Fruit fly (Drosophila melanogaster) whole organism, wandering third instar larva: ENCODE results near the gene CG31347.

Experiments
- CrebA ChIP-seq: fragments of 200-800 bp; sonication (Bioruptor generic); optimal IDR thresholded peaks from 2 replicates; lab custom pipeline; 2016; ENCODE audit warnings: missing biosample characterization, mild to moderate bottlenecking, missing genetic modification characterization, borderline replicate concordance
- Dfd ChIP-seq: fragments of >200 bp; optimal IDR thresholded peaks from 2 replicates; lab custom pipeline; 2017; ENCODE audit warnings: missing biosample characterization, missing genetic modification characterization
- Dif ChIP-seq: fragments of 200-275, 200-300 bp; sonication (Bioruptor generic); optimal IDR thresholded peaks from 2 replicates; lab custom pipeline; 2018; ENCODE audit warnings: missing biosample characterization, missing genetic modification characterization; ENCODE audit not compliant: partially characterized antibody
- GATAd ChIP-seq: sonication (Bioruptor generic); optimal IDR thresholded peaks from 2 replicates; lab custom pipeline; 2016; ENCODE audit warnings: missing biosample characterization, missing genetic modification characterization
- HLH106 ChIP-seq: fragments of 200-800 bp; optimal IDR thresholded peaks from 3 replicates; lab custom pipeline; 2019; ENCODE audit warnings: missing biosample characterization, mild to moderate bottlenecking, missing genetic modification characterization, moderate library complexity
- Hnf4 ChIP-seq: fragments of 200-800 bp; sonication (Bioruptor generic); optimal IDR thresholded peaks from 2 replicates; lab custom pipeline; 2016; ENCODE audit warnings: missing biosample characterization, mild to moderate bottlenecking, missing genetic modification characterization
- Hr78 ChIP-seq: fragments of >200 bp; optimal IDR thresholded peaks from 2 replicates; lab custom pipeline; 2017; ENCODE audit warnings: missing biosample characterization, missing genetic modification characterization
- Hr83 ChIP-seq: fragments of 200-300 bp; sonication (Bioruptor generic); optimal IDR thresholded peaks from 2 replicates; lab custom pipeline; 2016; ENCODE audit warnings: missing biosample characterization, mild to moderate bottlenecking, missing genetic modification characterization, moderate library complexity; ENCODE audit not compliant: poor library complexity, severe bottlenecking
- Myc ChIP-seq: fragments of >200 bp; optimal IDR thresholded peaks from 2 replicates; lab custom pipeline; 2017
- Rel ChIP-seq, 2 experiments: fragments of 200-800 bp; sonication (Bioruptor generic) in 1 of 2; optimal IDR thresholded peaks; 2 replicates in 1 of 2; 3 replicates in 1 of 2; lab custom pipeline; 2016 to 2019; ENCODE audit warnings: mild to moderate bottlenecking in 2 of 2, missing biosample characterization in 2 of 2, missing genetic modification characterization in 2 of 2, moderate library complexity in 1 of 2
- Sp1 ChIP-seq: fragments of 200-800 bp; sonication (Bioruptor generic); optimal IDR thresholded peaks from 3 replicates; lab custom pipeline; 2019; ENCODE audit warnings: missing biosample characterization, mild to moderate bottlenecking, missing genetic modification characterization, moderate library complexity
- Vsx2 ChIP-seq: fragments of 200-300, 225-300 bp; sonication (Bioruptor generic); optimal IDR thresholded peaks from 2 replicates; lab custom pipeline; 2018; ENCODE audit warnings: missing biosample characterization, missing genetic modification characterization; ENCODE audit not compliant: partially characterized antibody
- brk ChIP-seq: fragments of 200-800 bp; sonication (Bioruptor generic); optimal IDR thresholded peaks from 2 replicates; lab custom pipeline; 2016; ENCODE audit warnings: missing biosample characterization, mild to moderate bottlenecking, missing genetic modification characterization
- dl ChIP-seq, 2 experiments: fragments of 175-275, 200-275 bp in 1 of 2; fragments of 200-275 bp in 1 of 2; sonication (Bioruptor generic); optimal IDR thresholded peaks; lab custom pipeline; 2018; ENCODE audit warnings: mild to moderate bottlenecking in 2 of 2, missing biosample characterization in 2 of 2, missing genetic modification characterization in 2 of 2, moderate library complexity in 2 of 2; ENCODE audit not compliant: partially characterized antibody in 2 of 2, insufficient read depth in 1 of 2
- dmrt93B ChIP-seq: fragments of 200-800 bp; sonication (Bioruptor generic); optimal IDR thresholded peaks from 2 replicates; lab custom pipeline; 2018; ENCODE audit warnings: missing biosample characterization, mild to moderate bottlenecking, missing genetic modification characterization
- dsf ChIP-seq: sonication (Bioruptor generic); optimal IDR thresholded peaks from 2 replicates; lab custom pipeline; 2016; ENCODE audit warnings: missing biosample characterization, missing genetic modification characterization, borderline replicate concordance
- fru ChIP-seq: fragments of 200-800 bp; sonication (Bioruptor generic); optimal IDR thresholded peaks from 3 replicates; lab custom pipeline; 2016; ENCODE audit warnings: missing biosample characterization, mild to moderate bottlenecking, missing genetic modification characterization
- jim ChIP-seq: fragments of 175-275, 200-325 bp; sonication (Bioruptor generic); optimal IDR thresholded peaks from 2 replicates; lab custom pipeline; 2016; ENCODE audit warnings: missing biosample characterization, mild to moderate bottlenecking, missing genetic modification characterization
- psq ChIP-seq: fragments of 200-800 bp; sonication (Bioruptor generic); optimal IDR thresholded peaks from 3 replicates; lab custom pipeline; 2017; ENCODE audit warnings: missing biosample characterization, mild to moderate bottlenecking, missing genetic modification characterization, moderate library complexity
- rgr ChIP-seq: fragments of 200-800 bp; sonication (Bioruptor generic); optimal IDR thresholded peaks from 3 replicates; lab custom pipeline; 2016; ENCODE audit warnings: missing biosample characterization, mild to moderate bottlenecking, missing genetic modification characterization
- sage ChIP-seq: fragments of 200-800 bp; sonication (Bioruptor generic); optimal IDR thresholded peaks from 2 replicates; lab custom pipeline; 2016; ENCODE audit warnings: missing biosample characterization, mild to moderate bottlenecking, missing genetic modification characterization
- sv ChIP-seq: fragments of 200-800 bp; sonication (Bioruptor generic); optimal IDR thresholded peaks from 3 replicates; lab custom pipeline; 2016; ENCODE audit warnings: missing biosample characterization, missing genetic modification characterization
- usp ChIP-seq: fragments of >200 bp; optimal IDR thresholded peaks from 2 replicates; lab custom pipeline; 2017; ENCODE audit warnings: missing biosample characterization, missing genetic modification characterization

The CG31347 gene

DNA sequence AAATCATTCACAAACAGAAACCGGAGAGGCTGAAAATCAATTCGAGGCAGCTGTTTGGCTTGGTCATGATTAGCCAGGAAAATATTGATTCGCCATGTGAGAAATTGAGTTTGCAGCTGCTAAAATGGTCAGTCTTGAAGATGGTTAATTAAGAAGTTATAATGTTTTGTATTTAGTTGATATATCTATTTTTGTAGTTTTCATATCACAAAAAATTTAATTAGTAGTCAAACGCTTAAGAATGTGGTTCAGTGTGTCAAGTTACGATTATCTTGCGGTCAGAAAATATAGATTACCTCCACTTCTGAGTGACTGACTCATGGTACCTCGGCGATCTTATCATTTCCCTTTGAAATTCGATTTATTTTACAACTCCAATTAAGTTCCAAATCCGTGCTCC lies 45.5 kb downstream of the CG31347 start:
- TF ChIP-seq dl (GFP tag; optimal IDR thresholded peaks at IDR 0.05; lab: Kevin White, UChicago; ENCODE audit: insufficient read depth in 1 of 2, partially characterized antibody in 2 of 2): no peak
- TF ChIP-seq Dfd (GFP tag; lab: Kevin White, UChicago): no peak
- TF ChIP-seq Hr83: no peak
- no peak for TF ChIP-seq Sp1 (GFP tag; lab: Kevin White, UChicago)
- TF ChIP-seq CrebA (GFP tag; lab: Kevin White, UChicago): no peak
- TF ChIP-seq sv (GFP tag; lab: Kevin White, UChicago): no peak

DNA sequence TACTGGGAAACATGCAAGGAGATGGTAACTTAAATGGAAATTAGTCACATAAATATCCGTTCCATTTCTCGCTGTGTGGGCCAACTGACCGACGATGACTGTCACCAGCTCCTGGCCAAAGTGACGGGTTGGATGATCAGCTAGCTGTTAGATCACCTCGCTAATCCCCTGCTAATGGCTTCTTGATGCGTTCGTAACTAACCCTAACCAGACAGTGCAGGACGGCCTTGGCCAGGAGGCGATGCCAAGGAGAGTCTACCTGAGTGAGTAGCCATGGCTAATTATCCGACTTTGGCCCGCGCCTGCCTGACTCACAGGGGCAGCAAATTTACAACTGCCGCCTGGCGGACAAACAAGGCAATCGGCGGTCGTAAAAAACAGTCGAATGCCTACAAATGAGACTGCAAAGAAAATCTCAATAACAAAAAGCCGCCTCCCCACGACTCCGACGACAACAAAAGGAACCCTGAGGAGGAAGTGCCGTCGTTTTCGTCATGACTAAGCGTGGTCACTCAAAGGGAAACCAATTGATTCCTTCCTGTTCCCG lies 46.6 kb downstream of the CG31347 start:
- no peak for TF ChIP-seq Dif (GFP tag; lab: Kevin White, UChicago)
- TF ChIP-seq Vsx2: no peak
- no peak for TF ChIP-seq HLH106 (tag; lab: Kevin White, UChicago)
- TF ChIP-seq psq: no peak
- no peak for TF ChIP-seq usp
- no peak for TF ChIP-seq CrebA (GFP tag; lab: Kevin White, UChicago)
- no peak for TF ChIP-seq Hnf4 (GFP tag; lab: Kevin White, UChicago)
- TF ChIP-seq Myc (lab: Kevin White, UChicago): no peak
- TF ChIP-seq brk (GFP tag; lab: Kevin White, UChicago): no peak
- no peak for TF ChIP-seq dmrt93B (GFP tag; lab: Kevin White, UChicago)
- no peak for TF ChIP-seq dl (GFP tag; optimal IDR thresholded peaks at IDR 0.05; lab: Kevin White, UChicago; ENCODE audit: insufficient read depth in 1 of 2, partially characterized antibody in 2 of 2)
- TF ChIP-seq jim (GFP tag; lab: Kevin White, UChicago): no peak
- TF ChIP-seq GATAd (GFP tag; lab: Kevin White, UChicago): no peak
- TF ChIP-seq rgr (GFP tag; lab: Kevin White, UChicago): no peak
- no peak for TF ChIP-seq dsf (GFP tag; lab: Kevin White, UChicago)
- TF ChIP-seq fru: no peak
- TF ChIP-seq sage (GFP tag; lab: Kevin White, UChicago): no peak
- TF ChIP-seq Sp1 (GFP tag; lab: Kevin White, UChicago): no peak
- TF ChIP-seq Rel (GFP tag; optimal IDR thresholded peaks at IDR 0.05; lab: Kevin White, UChicago): no peak
- no peak for TF ChIP-seq Rel (tag; optimal IDR thresholded peaks at IDR 0.05; lab: Kevin White, UChicago)
- no peak for TF ChIP-seq Hr83

DNA sequence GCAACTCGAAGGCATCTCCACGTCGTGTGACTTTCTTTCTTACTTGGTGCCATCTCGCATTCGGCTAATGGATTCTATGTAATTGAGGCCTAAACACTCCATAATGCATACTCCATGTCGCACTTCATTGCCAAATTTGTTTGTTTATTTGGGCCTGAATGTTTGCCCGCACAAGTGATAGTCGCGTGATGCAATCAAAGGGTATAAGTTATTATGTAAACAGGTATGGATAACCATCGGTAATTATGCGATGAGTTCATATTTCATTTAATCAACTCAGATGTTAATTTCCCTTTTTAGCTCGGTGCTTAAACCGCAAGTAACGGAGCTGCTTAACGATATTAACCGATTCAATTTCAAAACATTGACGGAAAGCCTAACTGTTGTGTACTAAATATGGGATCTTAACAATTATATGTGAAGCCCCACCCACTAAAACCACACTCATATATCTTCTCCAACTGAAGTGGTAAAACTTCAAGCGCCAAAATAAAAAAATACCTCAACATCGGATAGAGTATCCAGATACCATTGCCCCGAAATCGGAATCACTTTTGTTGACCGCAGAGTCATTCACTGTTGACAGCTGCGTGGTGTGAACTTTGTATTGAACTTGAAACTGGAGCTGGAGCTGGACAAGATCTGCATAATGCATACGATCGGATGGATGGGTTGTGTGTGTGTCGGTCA lies 47.6 kb downstream of the CG31347 start:
- TF ChIP-seq rgr (GFP tag; lab: Kevin White, UChicago): no peak
- peak; percentile 15 for TF ChIP-seq HLH106 (tag; lab: Kevin White, UChicago)

DNA sequence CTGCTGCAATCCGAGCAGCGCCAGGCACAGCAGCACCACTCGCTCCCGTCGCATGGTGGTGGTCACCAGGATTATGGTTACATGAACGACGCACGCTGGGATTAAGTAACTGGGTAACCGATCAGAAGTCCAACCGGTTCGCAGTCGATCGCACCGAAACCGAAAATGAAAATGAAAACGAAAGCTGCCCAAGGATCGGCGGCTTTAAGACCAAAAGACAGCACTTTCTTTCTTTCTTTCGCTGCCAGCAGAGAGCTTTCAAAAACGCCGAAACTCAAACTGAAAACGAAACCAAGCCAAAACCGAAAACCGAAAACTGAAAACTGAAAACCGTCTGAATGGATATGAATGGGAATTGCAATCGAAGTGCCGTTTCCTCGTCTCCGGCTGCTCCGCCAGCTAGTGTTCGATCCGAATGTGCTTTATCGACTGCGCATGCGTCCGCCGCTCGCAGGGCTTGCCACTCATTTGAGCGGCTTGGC lies 50.3 kb downstream of the CG31347 start, which contains the start of gene CG6753:
Gene CG6753 (minus strand): TSS at position 432 of the 482 bp plus-strand sequence.
- no peak for TF ChIP-seq CrebA (GFP tag; lab: Kevin White, UChicago)
- no peak for TF ChIP-seq Dif (GFP tag; lab: Kevin White, UChicago)
- TF ChIP-seq sage (GFP tag; lab: Kevin White, UChicago): no peak
- no peak for TF ChIP-seq dmrt93B (GFP tag; lab: Kevin White, UChicago)
- TF ChIP-seq Hr78 (GFP tag; lab: Kevin White, UChicago): no peak
- no peak for TF ChIP-seq HLH106 (tag; lab: Kevin White, UChicago)
- TF ChIP-seq usp: no peak
- TF ChIP-seq Sp1 (GFP tag; lab: Kevin White, UChicago): no peak
- TF ChIP-seq, all 38 proteins: peak for 0
